Fruit fly (Drosophila melanogaster) whole organism: ENCODE measurements around the gene TTLL1B.

ENCODE experiments used
- CG8478 ChIP-seq: fragments of >200 bp; optimal IDR thresholded peaks from 2 replicates; lab custom pipeline; 2018; ENCODE audit warnings: inconsistent platforms
- Dll ChIP-seq: fragments of >200 bp; optimal IDR thresholded peaks from 2 replicates; lab custom pipeline; 2017
- EcR ChIP-seq, 2 experiments: fragments of >200 bp; optimal IDR thresholded peaks; 2 replicates each; lab custom pipeline; 2017; ENCODE audit warnings: missing biosample characterization in 2 of 2, missing genetic modification characterization in 2 of 2, missing genetic modification reagents in 2 of 2
- pan ChIP-seq: fragments of >200 bp; optimal IDR thresholded peaks from 2 replicates; lab custom pipeline; 2017
- psq ChIP-seq: fragments of >200 bp; optimal IDR thresholded peaks from 2 replicates; lab custom pipeline; 2017
- usp ChIP-seq: fragments of >200 bp; optimal IDR thresholded peaks from 2 replicates; lab custom pipeline; 2017; ENCODE audit warnings: missing biosample characterization, missing genetic modification characterization, mixed read lengths

TTLL1B gene

DNA sequence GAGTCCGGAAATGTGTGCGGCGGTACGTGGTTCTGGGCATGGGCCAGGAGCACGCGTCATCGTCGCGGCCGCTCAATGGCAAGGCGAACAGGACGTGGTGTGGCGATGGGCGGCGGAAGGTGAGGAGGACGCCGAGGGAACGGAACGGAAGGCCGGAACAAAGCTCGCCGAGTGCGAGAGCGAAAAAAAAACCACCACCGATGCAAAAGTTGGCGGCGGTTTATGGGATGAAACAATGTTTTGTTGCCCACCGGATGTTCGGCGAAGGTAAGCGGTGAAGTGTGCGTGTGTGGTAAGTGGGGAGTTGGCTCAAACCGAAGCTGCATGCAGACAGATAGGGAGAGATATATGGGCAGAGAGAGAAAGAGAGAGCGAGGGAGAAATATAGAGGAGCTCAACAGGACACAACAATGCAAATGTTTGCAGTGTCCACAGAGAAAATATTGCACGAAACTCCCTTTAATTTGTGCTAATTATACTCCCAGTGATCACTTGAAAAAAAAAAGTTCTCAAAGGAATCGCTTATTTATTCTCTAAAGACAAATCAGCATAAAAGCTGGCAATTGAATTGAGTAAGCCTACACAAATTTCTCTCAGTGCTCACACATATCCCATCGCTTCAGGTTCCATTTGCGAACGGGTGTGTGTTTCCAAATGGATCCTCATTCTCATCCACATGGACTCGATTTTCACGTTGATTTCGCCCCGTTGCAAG is 28.4 kb upstream of the TTLL1B start:
- TF ChIP-seq pan = no peak
- TF ChIP-seq usp (GFP tag; lab: Kevin White, UChicago) = no peak
- no peak for TF ChIP-seq CG8478 (lab: Kevin White, UChicago)
- TF ChIP-seq EcR (GFP tag; optimal IDR thresholded peaks at IDR 0.05; lab: Kevin White, UChicago) = no peak
- no peak for TF ChIP-seq Dll (lab: Kevin White, UChicago)
- no peak for TF ChIP-seq psq

DNA sequence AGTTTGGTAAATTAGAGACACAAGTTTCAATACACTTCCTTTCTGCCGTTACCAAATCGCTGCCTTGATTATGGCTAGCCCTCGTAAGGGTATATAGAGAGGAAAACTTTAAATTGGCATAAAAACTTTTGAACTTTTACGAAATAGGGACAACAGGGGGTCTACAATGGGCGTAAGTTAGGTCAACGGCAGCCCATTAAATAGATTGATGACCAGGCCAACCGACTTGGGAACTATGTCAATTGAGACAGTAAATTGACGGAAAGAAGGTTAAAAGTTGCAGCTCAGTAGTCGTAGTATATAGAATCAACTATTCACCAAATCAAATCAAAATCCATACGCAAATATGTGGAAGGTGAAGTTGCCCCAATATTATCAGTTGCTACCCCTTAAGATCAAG is 27.2 kb upstream of the TTLL1B start, which contains the start of gene CG32246:
TSS of gene CG32246 (plus strand) at position 301 of the 400 bp plus-strand sequence.
- TF ChIP-seq EcR (GFP tag; optimal IDR thresholded peaks at IDR 0.05; lab: Kevin White, UChicago) (no peak), usp (GFP tag; lab: Kevin White, UChicago) (no peak), psq (no peak), Dll (lab: Kevin White, UChicago) (no peak), pan (no peak), CG8478 (lab: Kevin White, UChicago) (no peak)

DNA sequence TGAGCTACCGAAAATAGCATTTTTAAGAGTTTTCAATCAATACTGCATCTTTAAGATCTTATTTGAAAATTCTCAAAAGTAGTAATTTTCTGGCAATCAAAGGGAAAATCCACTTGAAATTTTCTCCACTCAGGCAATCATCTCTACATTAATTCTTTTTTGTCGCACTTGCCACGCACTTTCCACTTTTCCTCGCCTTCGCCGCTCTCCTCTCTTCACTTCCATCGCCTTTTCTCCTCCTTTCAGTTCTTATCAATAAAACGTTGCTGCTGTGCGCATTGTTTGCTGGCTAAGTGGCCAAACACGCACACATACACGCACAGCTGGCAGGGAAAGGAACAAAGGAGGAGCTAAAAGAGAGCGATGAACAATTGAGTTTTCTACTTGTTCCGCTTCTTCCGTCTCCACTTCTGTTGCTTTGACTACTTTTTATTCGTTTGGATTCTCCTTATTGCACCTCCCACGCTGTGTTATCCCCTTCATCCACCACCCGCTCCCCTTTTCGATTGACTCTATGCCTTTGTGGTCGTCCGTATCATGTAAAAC is 25.0 kb upstream of the TTLL1B start:
- TF ChIP-seq EcR (GFP tag; optimal IDR thresholded peaks at IDR 0.05; lab: Kevin White, UChicago) = no peak
- no peak for TF ChIP-seq pan

DNA sequence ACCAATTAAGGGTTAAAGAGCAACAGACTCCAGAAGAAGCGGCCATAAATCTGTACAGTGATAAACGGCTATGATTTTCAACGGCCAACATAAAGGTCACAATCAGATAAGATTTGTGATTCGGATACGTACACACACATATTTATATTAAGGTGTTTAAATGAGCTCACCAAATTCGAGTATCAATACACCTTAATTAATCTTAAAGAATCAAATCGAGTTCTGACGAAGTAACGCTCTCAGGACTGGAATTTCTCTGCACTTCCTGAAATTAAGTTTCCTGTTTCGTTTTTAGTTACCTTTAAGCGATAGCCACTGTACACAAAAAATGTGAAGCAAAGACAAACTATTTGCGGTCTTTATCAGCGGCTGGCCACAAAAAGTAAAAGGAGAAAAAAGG is 24.2 kb upstream of the TTLL1B start:
- TF ChIP-seq Dll (lab: Kevin White, UChicago) = no peak
- TF ChIP-seq CG8478 (lab: Kevin White, UChicago) = no peak
- no peak for TF ChIP-seq EcR (GFP tag; optimal IDR thresholded peaks at IDR 0.05; lab: Kevin White, UChicago)
- no peak for TF ChIP-seq psq
- TF ChIP-seq pan = no peak
- TF ChIP-seq usp (GFP tag; lab: Kevin White, UChicago) = no peak

DNA sequence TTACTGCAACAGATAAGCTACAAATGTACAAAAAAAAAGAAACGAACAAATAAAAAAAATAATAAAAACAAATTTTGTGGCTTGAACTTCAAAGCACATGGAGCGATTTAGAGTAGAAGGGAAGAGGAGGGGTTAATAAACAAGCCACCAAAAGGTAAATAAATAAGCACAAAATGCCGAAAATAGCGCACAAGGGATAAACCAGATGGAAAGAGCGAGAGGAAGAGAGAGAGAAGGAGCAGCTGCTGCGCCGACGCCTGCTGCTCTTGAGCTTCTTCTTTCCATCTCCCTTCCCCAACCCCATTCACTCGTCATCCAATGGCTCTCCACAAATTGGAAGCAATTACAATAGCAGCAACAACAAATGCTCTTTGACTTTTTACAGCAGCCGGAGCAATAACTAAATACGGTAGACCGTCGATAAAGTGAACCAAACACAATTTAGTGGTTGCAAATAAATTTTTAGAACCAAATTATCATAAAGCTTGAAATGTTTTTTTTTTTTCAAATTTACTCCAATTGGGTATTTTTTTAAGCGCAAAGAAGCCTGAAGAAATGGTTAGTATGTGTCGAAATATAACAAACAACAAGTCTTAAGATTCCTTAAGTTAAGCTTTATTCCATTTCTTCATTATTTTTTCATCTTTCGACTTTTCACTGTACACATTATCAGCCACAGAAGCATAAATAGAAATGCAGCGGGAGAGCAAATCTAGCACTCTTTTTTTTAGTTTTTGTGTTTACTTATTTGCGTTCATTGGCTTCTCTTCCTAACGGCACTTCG is 23.5 kb upstream of the TTLL1B start:
- no peak for TF ChIP-seq CG8478 (lab: Kevin White, UChicago)
- peak in 1 of 2 experiments; percentile 28 for TF ChIP-seq EcR (GFP tag; optimal IDR thresholded peaks at IDR 0.05; lab: Kevin White, UChicago)

DNA sequence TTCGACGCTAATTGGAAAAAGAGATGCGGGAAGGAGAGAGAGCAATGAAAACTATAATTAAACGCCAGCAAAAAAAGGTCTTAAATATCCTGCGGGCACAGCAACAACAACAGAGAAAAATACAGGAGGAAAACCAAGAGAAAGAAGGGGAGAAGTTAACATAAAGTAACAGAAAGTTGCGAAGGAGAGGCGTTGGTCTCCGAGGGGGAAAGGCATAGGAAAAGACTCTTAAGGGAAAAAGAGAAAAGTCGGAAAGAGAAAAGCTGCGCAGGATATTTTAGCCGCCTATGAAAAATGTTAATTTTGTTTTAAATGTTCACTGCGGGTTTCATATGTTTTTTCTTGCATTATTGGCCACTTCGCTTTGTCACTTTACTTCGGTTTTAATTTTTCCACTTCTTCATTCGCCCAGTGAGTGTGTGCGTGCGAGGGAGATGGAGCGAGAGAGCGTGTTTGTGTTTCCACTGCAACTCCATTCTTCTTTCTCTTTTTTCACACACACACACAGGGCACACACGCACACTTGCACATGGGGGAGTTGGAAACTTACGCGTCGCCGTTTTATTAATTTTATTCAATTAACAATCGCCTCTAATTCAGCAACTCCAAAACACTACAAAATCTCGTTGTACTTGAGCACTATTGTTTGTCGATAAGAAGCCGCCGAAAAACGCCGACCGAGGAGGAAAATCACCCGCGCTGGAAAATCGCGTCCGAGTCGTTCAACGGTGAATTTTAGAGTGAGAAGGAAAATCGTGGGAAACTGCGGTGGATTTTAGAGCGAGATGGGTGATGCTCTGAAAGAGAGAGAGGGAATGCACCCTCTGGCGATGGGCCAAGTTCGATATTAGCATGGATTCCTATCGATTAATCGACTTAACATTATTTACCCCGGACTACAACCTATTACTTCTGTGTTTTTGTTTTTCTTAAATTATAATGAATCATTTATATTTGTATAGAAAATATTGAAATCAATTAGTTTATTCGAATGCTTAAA is 22.4 kb upstream of the TTLL1B start, which contains the start of gene Src64B:
TSS of gene Src64B (minus strand) at position 810 of the 1,000 bp plus-strand sequence.
- no peak for TF ChIP-seq Dll (lab: Kevin White, UChicago)
- no peak for TF ChIP-seq pan
- TF ChIP-seq CG8478 (lab: Kevin White, UChicago) = peak; percentile 80
- no peak for TF ChIP-seq EcR (GFP tag; optimal IDR thresholded peaks at IDR 0.05; lab: Kevin White, UChicago)
- TF ChIP-seq psq = no peak
- TF ChIP-seq usp (GFP tag; lab: Kevin White, UChicago) = no peak

DNA sequence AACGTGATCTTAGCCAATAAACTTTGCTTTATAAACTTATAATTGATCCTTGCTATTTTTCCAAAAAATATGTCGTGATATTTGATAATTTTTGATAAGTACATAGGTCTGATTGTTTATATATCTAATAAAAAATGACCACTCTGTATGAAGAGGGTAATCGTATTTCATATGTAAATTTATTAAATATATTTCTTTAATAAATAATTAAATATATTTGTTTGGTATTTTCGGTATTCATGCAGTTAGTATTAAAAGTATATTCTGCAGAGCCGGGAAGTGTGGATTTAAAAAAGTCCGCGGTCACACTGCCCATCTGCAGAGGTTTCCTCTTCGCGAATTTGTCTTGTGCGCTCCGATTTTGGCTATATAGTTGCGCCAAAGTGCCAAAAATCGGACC is 21.6 kb upstream of the TTLL1B start, which contains the start of gene HDAC1:
TSS of gene HDAC1 (plus strand) at position 301 of the 400 bp plus-strand sequence.
- no peak for TF ChIP-seq EcR (GFP tag; optimal IDR thresholded peaks at IDR 0.05; lab: Kevin White, UChicago)
- no peak for TF ChIP-seq psq
- no peak for TF ChIP-seq pan
- no peak for TF ChIP-seq Dll (lab: Kevin White, UChicago)
- TF ChIP-seq CG8478 (lab: Kevin White, UChicago) = no peak
- no peak for TF ChIP-seq usp (GFP tag; lab: Kevin White, UChicago)

DNA sequence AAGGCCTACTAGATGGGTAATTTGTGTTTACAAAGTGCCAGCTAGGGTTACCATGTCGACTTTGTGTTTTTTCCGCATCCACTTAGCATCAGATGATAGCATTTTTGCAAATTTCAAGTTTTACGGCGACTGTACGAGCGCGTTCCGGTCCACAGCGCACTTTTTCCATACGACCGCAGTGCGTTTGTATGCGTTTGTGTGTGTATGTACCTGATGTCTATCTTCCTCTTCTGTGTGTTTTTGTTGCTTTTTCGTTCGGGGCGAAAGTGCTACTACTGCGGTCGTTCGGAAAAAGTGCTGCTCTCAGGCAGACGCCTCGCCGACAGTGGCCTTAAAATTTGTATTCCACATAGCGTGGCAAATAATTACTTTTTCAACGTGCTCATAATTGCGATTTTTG is 21.1 kb upstream of the TTLL1B start:
- TF ChIP-seq usp (GFP tag; lab: Kevin White, UChicago) (no peak), Dll (lab: Kevin White, UChicago) (no peak)

DNA sequence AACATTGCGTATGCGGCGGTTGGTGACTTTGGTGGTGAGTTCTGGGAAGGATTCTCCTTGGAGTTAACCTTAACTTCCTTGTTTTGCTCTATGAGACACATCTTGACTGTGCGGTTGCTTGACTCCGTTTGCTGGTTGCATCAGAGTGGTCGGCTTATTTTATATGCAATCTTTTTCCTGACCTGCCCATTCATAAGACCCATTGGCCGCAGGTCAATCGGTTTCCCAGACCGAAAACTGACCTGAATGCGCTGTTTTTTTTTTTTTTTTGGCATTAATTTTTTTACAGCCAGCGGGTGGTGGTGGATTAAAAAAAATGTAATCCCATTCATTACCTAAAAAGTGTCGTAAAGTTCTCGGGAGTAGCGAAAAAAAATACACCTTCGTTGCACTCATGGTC is 13.4 kb upstream of the TTLL1B start, which contains the start of gene CG13716:
TSS of gene CG13716 (minus strand) at position 101 of the 400 bp plus-strand sequence.
- TF ChIP-seq psq (no peak), Dll (lab: Kevin White, UChicago) (no peak), usp (GFP tag; lab: Kevin White, UChicago) (no peak), CG8478 (lab: Kevin White, UChicago) (no peak), EcR (GFP tag; optimal IDR thresholded peaks at IDR 0.05; lab: Kevin White, UChicago) (no peak), pan (no peak)

DNA sequence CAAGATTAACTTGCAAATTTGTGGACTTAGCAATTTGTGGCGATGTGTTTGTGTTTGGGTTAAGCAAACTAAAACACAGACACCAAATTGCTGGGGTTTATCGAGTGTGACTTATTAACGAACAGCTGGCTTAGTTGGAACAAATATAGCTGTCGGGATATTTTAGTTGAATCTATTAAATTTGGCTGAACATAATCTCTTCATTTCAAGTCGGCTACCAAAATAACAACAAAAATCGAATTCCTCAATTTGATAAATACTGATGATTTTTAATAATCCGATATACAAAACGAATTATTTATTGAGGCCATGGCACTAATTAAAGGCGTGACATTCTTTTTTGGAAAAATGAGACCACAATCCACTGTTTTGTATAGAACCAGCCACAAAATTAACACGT is 19.2 kb downstream of the TTLL1B start, which contains the start of gene CG32236:
TSS of gene CG32236 (minus strand) at position 101 of the 400 bp plus-strand sequence.
- TF ChIP-seq CG8478 (lab: Kevin White, UChicago) (no peak), EcR (GFP tag; optimal IDR thresholded peaks at IDR 0.05; lab: Kevin White, UChicago) (no peak), Dll (lab: Kevin White, UChicago) (no peak), psq (no peak), pan (no peak), usp (GFP tag; lab: Kevin White, UChicago) (no peak)

DNA sequence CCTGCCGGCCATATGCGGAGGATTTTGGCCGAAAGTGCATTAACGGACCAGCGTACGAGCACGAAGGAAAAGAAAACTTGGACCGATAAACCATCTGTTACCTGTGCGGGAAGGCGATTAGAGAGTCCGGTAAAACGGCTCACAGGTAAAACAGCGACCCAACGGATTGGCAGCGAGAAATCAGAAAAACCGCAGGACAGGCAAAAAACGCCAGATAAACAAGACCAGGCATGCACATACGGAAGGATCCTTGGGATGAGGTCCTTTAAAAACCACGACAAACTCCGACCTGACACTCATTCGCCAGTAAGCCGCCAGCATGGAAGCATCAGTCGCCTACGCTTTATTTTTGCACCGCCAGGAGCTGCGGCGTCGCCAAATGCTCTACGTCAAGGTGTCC is 29.5 kb downstream of the TTLL1B start, which contains the start of gene CG34266:
TSS of gene CG34266 (plus strand) at position 301 of the 400 bp plus-strand sequence.
- TF ChIP-seq CG8478 (lab: Kevin White, UChicago) (no peak), psq (no peak), pan (no peak), EcR (GFP tag; optimal IDR thresholded peaks at IDR 0.05; lab: Kevin White, UChicago) (no peak), usp (GFP tag; lab: Kevin White, UChicago) (no peak), Dll (lab: Kevin White, UChicago) (no peak)
